Worm (Caenorhabditis elegans) whole organism, L1 larva: ENCODE results near the gene daf-42.

Source experiments
- C04F5.9 ChIP-seq: sonication (generic microtip); optimal IDR thresholded peaks from 2 replicates; lab custom pipeline; 2016; ENCODE audit warnings: missing genetic modification characterization, missing compliant biosample characterization
- C16A3.4 ChIP-seq: fragments of 150-350 bp; optimal IDR thresholded peaks from 2 replicates; lab custom pipeline; 2014; ENCODE audit warnings: missing biosample characterization, missing genetic modification characterization
- F16B12.6 ChIP-seq: fragments of 150-350 bp; optimal IDR thresholded peaks from 2 replicates; lab custom pipeline; 2014; ENCODE audit warnings: missing biosample characterization, missing genetic modification characterization
- Y116A8C.19 ChIP-seq: sonication (generic microtip); optimal IDR thresholded peaks from 2 replicates; lab custom pipeline; 2016; ENCODE audit warnings: missing compliant biosample characterization, missing genetic modification characterization, borderline replicate concordance
- alr-1 ChIP-seq: fragments of 200-800 bp; sonication (Bioruptor generic); optimal IDR thresholded peaks from 2 replicates; lab custom pipeline; 2018; ENCODE audit warnings: borderline replicate concordance, mild to moderate bottlenecking, missing genetic modification characterization, missing compliant biosample characterization
- ama-1 ChIP-seq: fragments of 150-350 bp; optimal IDR thresholded peaks from 2 replicates; lab custom pipeline; 2014
- ceh-63 ChIP-seq: fragments of 200-800 bp; sonication (Bioruptor generic); optimal IDR thresholded peaks from 2 replicates; lab custom pipeline; 2018; ENCODE audit warnings: mild to moderate bottlenecking, missing genetic modification characterization, missing compliant biosample characterization
- ceh-90 ChIP-seq: sonication (generic microtip); optimal IDR thresholded peaks from 2 replicates; lab custom pipeline; 2016; ENCODE audit warnings: missing genetic modification characterization, missing compliant biosample characterization
- dpl-1 ChIP-seq, 3 experiments: fragments of 150-350 bp in 2 of 3; sonication (generic microtip) in 1 of 3; optimal IDR thresholded peaks; 2 replicates each; lab custom pipeline; 2014 to 2017; ENCODE audit warnings: missing biosample characterization in 3 of 3, missing genetic modification characterization in 3 of 3, missing genetic modification reagents in 3 of 3
- dsc-1 ChIP-seq: sonication (generic microtip); optimal IDR thresholded peaks from 2 replicates; lab custom pipeline; 2016; ENCODE audit warnings: mild to moderate bottlenecking, missing genetic modification characterization, missing compliant biosample characterization
- efl-1 ChIP-seq, 4 experiments: fragments of 150-350 bp; optimal IDR thresholded peaks in 3 of 4; peaks in 1 of 4; 1 replicate in 1 of 4; 2 replicates in 3 of 4; lab custom pipeline; 2014; ENCODE audit warnings: missing biosample characterization in 2 of 4, missing genetic modification characterization in 2 of 4, missing genetic modification reagents in 2 of 4
- efl-3 ChIP-seq: fragments of 200-800 bp; sonication (Bioruptor generic); optimal IDR thresholded peaks from 2 replicates; lab custom pipeline; 2018; ENCODE audit warnings: mild to moderate bottlenecking, missing genetic modification characterization, missing compliant biosample characterization
- egl-13 ChIP-seq: sonication (generic microtip); optimal IDR thresholded peaks from 2 replicates; lab custom pipeline; 2016; ENCODE audit warnings: missing genotype, missing genetic modification reagents, missing genetic modification characterization, missing compliant biosample characterization
- egl-27 ChIP-seq, 2 experiments: fragments of 150-350 bp in 1 of 2; sonication (generic microtip); optimal IDR thresholded peaks; 3 replicates each; lab custom pipeline; 2017 to 2018; ENCODE audit warnings: missing biosample characterization in 2 of 2, missing genetic modification characterization in 2 of 2, missing genetic modification reagents in 2 of 2
- elt-2 ChIP-seq: sonication (generic microtip); optimal IDR thresholded peaks from 2 replicates; lab custom pipeline; 2016; ENCODE audit warnings: missing genetic modification characterization, mild to moderate bottlenecking, inconsistent platforms, missing compliant biosample characterization, missing genetic modification reagents
- elt-3 ChIP-seq, 6 experiments: fragments of 150-350 bp in 1 of 6; sonication (generic microtip); optimal IDR thresholded peaks; 2 replicates each; lab custom pipeline; 2017 to 2018; ENCODE audit warnings: missing biosample characterization in 6 of 6, missing genetic modification characterization in 6 of 6, inconsistent platforms in 1 of 6
- ets-5 ChIP-seq: fragments of 200-800 bp; sonication (Bioruptor generic); IDR thresholded peaks from 2 replicates; pipeline ENCODE4 v1.3.6; 2022; ENCODE audit warnings: missing genetic modification characterization, missing compliant biosample characterization
- fkh-8 ChIP-seq: sonication (generic microtip); optimal IDR thresholded peaks from 2 replicates; lab custom pipeline; 2016; ENCODE audit warnings: mild to moderate bottlenecking, missing genetic modification characterization, missing compliant biosample characterization
- fos-1 ChIP-seq: fragments of 150-350 bp; optimal IDR thresholded peaks from 2 replicates; lab custom pipeline; 2014; ENCODE audit warnings: missing biosample characterization, missing genetic modification characterization
- grh-1 ChIP-seq: fragments of 200-800 bp; sonication (Bioruptor generic); IDR thresholded peaks from 2 replicates; pipeline ENCODE4 v1.3.6; 2022; ENCODE audit warnings: missing genetic modification reagents, missing genetic modification characterization, missing compliant biosample characterization
- hlh-4 ChIP-seq: sonication (generic microtip); optimal IDR thresholded peaks from 2 replicates; lab custom pipeline; 2016; ENCODE audit warnings: mild to moderate bottlenecking, missing genetic modification characterization, missing compliant biosample characterization
- irx-1 ChIP-seq: sonication (generic microtip); optimal IDR thresholded peaks from 2 replicates; lab custom pipeline; 2016; ENCODE audit warnings: missing genetic modification characterization, missing compliant biosample characterization
- isw-1 ChIP-seq: fragments of 200-800 bp; sonication (Bioruptor generic); IDR thresholded peaks from 2 replicates; pipeline ENCODE4 v1.3.6; 2022; ENCODE audit warnings: missing genetic modification characterization, missing compliant biosample characterization
- jun-1 ChIP-seq: fragments of 150-350 bp; optimal IDR thresholded peaks from 2 replicates; lab custom pipeline; 2014; ENCODE audit warnings: missing biosample characterization, missing genetic modification reagents, missing genetic modification characterization
- lin-14 ChIP-seq: fragments of 200-800 bp; sonication (Bioruptor generic); optimal IDR thresholded peaks from 2 replicates; lab custom pipeline; 2018; ENCODE audit warnings: mild to moderate bottlenecking, missing genetic modification characterization, moderate library complexity, missing compliant biosample characterization
- lin-15B ChIP-seq: fragments of 150-350 bp; sonication (generic microtip); optimal IDR thresholded peaks from 3 replicates; lab custom pipeline; 2014; ENCODE audit warnings: missing biosample characterization, missing genetic modification characterization
- lin-35 ChIP-seq, 2 experiments: fragments of 150-350 bp; optimal IDR thresholded peaks; 2 replicates each; lab custom pipeline; 2014; ENCODE audit warnings: missing biosample characterization in 2 of 2, missing genetic modification characterization in 2 of 2, missing genetic modification reagents in 2 of 2
- lsy-2 ChIP-seq, 2 experiments: fragments of 150-350 bp; optimal IDR thresholded peaks; 2 replicates each; lab custom pipeline; 2014; ENCODE audit warnings: missing biosample characterization in 2 of 2, missing genetic modification characterization in 2 of 2
- mep-1 ChIP-seq: fragments of 150-350 bp; optimal IDR thresholded peaks from 2 replicates; lab custom pipeline; 2014; ENCODE audit warnings: missing biosample characterization, missing genetic modification characterization
- nhr-12 ChIP-seq: sonication (generic microtip); optimal IDR thresholded peaks from 2 replicates; lab custom pipeline; 2017; ENCODE audit warnings: missing biosample characterization, missing genetic modification characterization
- nhr-28 ChIP-seq: fragments of 150-350 bp; optimal IDR thresholded peaks from 2 replicates; lab custom pipeline; 2014; ENCODE audit warnings: missing biosample characterization, missing genetic modification characterization
- nhr-47 ChIP-seq: sonication (generic microtip); optimal IDR thresholded peaks from 2 replicates; lab custom pipeline; 2016; ENCODE audit warnings: mild to moderate bottlenecking, missing genetic modification characterization, moderate library complexity, missing compliant biosample characterization
- nhr-76 ChIP-seq: sonication (generic microtip); optimal IDR thresholded peaks from 2 replicates; lab custom pipeline; 2017; ENCODE audit warnings: missing biosample characterization, missing genetic modification characterization
- nhr-85 ChIP-seq: sonication (generic microtip); peaks from one replicate; lab custom pipeline; 2016; ENCODE audit warnings: missing genetic modification characterization, inconsistent platforms, missing compliant biosample characterization
- nhr-90 ChIP-seq: sonication (generic microtip); optimal IDR thresholded peaks from 2 replicates; lab custom pipeline; 2016; ENCODE audit warnings: mild to moderate bottlenecking, missing genetic modification characterization, missing compliant biosample characterization; ENCODE audit not compliant: poor library complexity
- pag-3 ChIP-seq: sonication (generic microtip); optimal IDR thresholded peaks from 2 replicates; lab custom pipeline; 2017; ENCODE audit warnings: missing genetic modification characterization, mild to moderate bottlenecking, missing compliant biosample characterization, antibody characterized with exemption, borderline replicate concordance; ENCODE audit not compliant: insufficient read depth
- pax-3 ChIP-seq: fragments of 200-800 bp; sonication (Bioruptor generic); optimal IDR thresholded peaks from 2 replicates; lab custom pipeline; 2018; ENCODE audit warnings: mild to moderate bottlenecking, missing genetic modification characterization, moderate library complexity, missing compliant biosample characterization
- rnt-1 ChIP-seq: sonication (generic microtip); optimal IDR thresholded peaks from 2 replicates; lab custom pipeline; 2016; ENCODE audit warnings: mild to moderate bottlenecking, missing genetic modification characterization, moderate library complexity, missing compliant biosample characterization
- snpc-4 ChIP-seq: fragments of 150-350 bp; optimal IDR thresholded peaks from 2 replicates; lab custom pipeline; 2014; ENCODE audit warnings: missing biosample characterization, missing genetic modification characterization
- sox-4 ChIP-seq: sonication (generic microtip); optimal IDR thresholded peaks from 2 replicates; lab custom pipeline; 2016; ENCODE audit warnings: missing genetic modification characterization, missing compliant biosample characterization
- sptf-1 ChIP-seq: fragments of 150-350 bp; optimal IDR thresholded peaks from 2 replicates; lab custom pipeline; 2014; ENCODE audit warnings: missing biosample characterization, missing genetic modification characterization
- swsn-7 ChIP-seq: sonication (generic microtip); optimal IDR thresholded peaks from 2 replicates; lab custom pipeline; 2016; ENCODE audit warnings: missing genetic modification characterization, missing compliant biosample characterization
- unc-130 ChIP-seq: fragments of 150-350 bp; optimal IDR thresholded peaks from 2 replicates; lab custom pipeline; 2017; ENCODE audit warnings: missing biosample characterization, missing genetic modification characterization, inconsistent platforms
- unc-62 ChIP-seq: fragments of 150-350 bp; optimal IDR thresholded peaks from 2 replicates; lab custom pipeline; 2014; ENCODE audit warnings: missing biosample characterization, missing genetic modification reagents, missing genetic modification characterization
- vab-15 ChIP-seq: sonication (generic microtip); optimal IDR thresholded peaks from 2 replicates; lab custom pipeline; 2017; ENCODE audit warnings: missing genotype, mild to moderate bottlenecking, missing genetic modification characterization, missing compliant biosample characterization
- ztf-4 ChIP-seq: fragments of 150-350 bp; optimal IDR thresholded peaks from 2 replicates; lab custom pipeline; 2014; ENCODE audit warnings: missing biosample characterization, missing genetic modification characterization

The daf-42 gene

DNA sequence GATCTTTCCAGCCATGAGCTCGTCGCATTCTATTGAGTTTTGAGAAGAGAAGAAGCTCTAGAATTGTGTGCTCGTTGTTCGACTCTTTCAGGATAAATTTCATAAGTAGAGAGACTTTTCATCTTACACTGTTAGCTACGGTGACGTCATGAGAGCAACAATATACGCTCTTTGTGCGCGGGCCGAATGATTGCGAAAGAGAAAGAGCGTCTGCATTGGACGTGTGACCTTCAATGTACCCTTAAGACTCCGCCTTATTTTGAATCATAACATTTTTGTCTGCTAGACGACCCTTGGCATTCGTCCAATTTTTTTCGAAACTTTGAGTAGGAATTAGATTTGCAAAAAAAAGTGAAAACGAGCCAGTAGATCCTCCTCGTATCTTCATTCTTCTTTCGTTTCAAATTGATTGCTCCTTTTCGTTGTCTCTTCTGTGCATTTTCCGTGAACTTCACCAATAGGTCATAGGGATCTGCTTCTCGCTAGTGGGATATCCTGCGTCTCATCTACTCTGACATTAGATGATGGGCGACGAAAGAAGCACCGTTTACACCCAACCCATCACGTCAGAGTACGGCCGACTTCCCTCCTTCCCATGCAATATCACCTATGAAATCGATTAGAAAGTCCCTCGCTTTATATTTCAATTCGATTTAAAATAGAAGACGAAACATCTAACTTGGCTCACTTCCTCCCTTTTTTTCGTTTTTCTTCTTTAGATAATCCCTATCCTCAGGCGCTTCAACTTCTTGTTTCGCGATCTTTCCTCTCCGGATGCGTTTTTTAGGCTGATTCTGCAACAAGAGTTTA lies 45.1 kb upstream of the daf-42 start (continued):
- TF ChIP-seq unc-130 (tag; lab: Kevin White, UChicago) (peak; percentile 16), fkh-8 (tag; lab: Kevin White, UChicago) (peak; percentile 46), efl-3 (GFP tag; lab: Kevin White, UChicago) (no peak), nhr-76 (no peak), egl-27 (tag; optimal IDR thresholded peaks at IDR 0.05; lab: Kevin White, UChicago) (no peak), lin-35 (GFP tag; optimal IDR thresholded peaks at IDR 0.05; lab: Kevin White, UChicago) (peak in 1 of 2 experiments; percentile 31), rnt-1 (tag; lab: Kevin White, UChicago) (peak; percentile 53), pax-3 (tag; lab: Kevin White, UChicago) (no peak), C04F5.9 (tag; lab: Kevin White, UChicago) (no peak), lsy-2 (tag; optimal IDR thresholded peaks at IDR 0.05; lab: Kevin White, UChicago) (peak in 1 of 2 experiments; percentile 51), nhr-28 (tag; lab: Kevin White, UChicago) (no peak), nhr-90 (tag; lab: Kevin White, UChicago) (no peak), ets-5 (no peak), vab-15 (no peak), efl-1 (optimal IDR thresholded peaks at IDR 0.05; lab: Kevin White, UChicago) (peak in 1 of 2 experiments; percentile 34), efl-1 (GFP tag; optimal IDR thresholded peaks at IDR 0.05 in 1 of 2; lab: Kevin White, UChicago) (peak in 1 of 2 experiments; percentile 88), Y116A8C.19 (tag; lab: Kevin White, UChicago) (no peak), grh-1 (GFP tag; lab: Robert Waterston, UW) (no peak), sptf-1 (no peak), ceh-90 (no peak), nhr-85 (tag; lab: Kevin White, UChicago) (peak; percentile 31), alr-1 (no peak), lin-15B (tag; lab: Kevin White, UChicago) (no peak), hlh-4 (no peak), mep-1 (tag; lab: Kevin White, UChicago) (no peak), sox-4 (tag; lab: Kevin White, UChicago) (no peak), ceh-63 (GFP tag; lab: Kevin White, UChicago) (no peak), irx-1 (tag; lab: Kevin White, UChicago) (peak; percentile 33), nhr-12 (tag; lab: Kevin White, UChicago) (no peak), snpc-4 (tag; lab: Kevin White, UChicago) (no peak), ama-1 (lab: Kevin White, UChicago) (no peak), jun-1 (tag; lab: Kevin White, UChicago) (no peak), nhr-47 (tag; lab: Kevin White, UChicago) (peak; percentile 46), C16A3.4 (tag; lab: Kevin White, UChicago) (no peak), fos-1 (tag; lab: Kevin White, UChicago) (no peak), elt-3 (tag; optimal IDR thresholded peaks at IDR 0.05; lab: Kevin White, UChicago) (no peak), F16B12.6 (no peak), ztf-4 (tag; lab: Kevin White, UChicago) (peak; percentile 50), unc-62 (GFP tag; lab: Kevin White, UChicago) (no peak), dsc-1 (tag; lab: Kevin White, UChicago) (peak; percentile 5), pag-3 (tag; lab: Kevin White, UChicago) (no peak), lin-14 (GFP tag; lab: Kevin White, UChicago) (peak; percentile 83), swsn-7 (tag; lab: Kevin White, UChicago) (peak; percentile 23), dpl-1 (GFP tag; optimal IDR thresholded peaks at IDR 0.05; lab: Kevin White, UChicago) (peak in 2 of 3 experiments; percentile 8 to 16), elt-2 (tag; lab: Kevin White, UChicago) (no peak), isw-1 (GFP tag; lab: Robert Waterston, UW) (peak; percentile 54), egl-13 (no peak)
